Worm (Caenorhabditis elegans) whole organism, L4 larva: ENCODE data around the gene alh-5.

ENCODE experiments used
- F49E8.2 ChIP-seq: sonication (generic microtip); optimal IDR thresholded peaks from 2 replicates; lab custom pipeline; 2016; ENCODE audit warnings: missing compliant biosample characterization, mild to moderate bottlenecking, missing genetic modification characterization, borderline replicate concordance
- ceh-82 ChIP-seq: sonication (generic microtip); optimal IDR thresholded peaks from 2 replicates; lab custom pipeline; 2017; ENCODE audit warnings: missing biosample characterization, missing genetic modification characterization
- daf-16 ChIP-seq, 3 experiments: sonication (generic microtip); optimal IDR thresholded peaks; 2 replicates each; lab custom pipeline; 2016 to 2017; ENCODE audit warnings: missing genetic modification characterization in 3 of 3, missing genetic modification reagents in 3 of 3, mild to moderate bottlenecking in 2 of 3, missing compliant biosample characterization in 2 of 3, missing biosample characterization in 1 of 3, moderate library complexity in 1 of 3
- tag-97 ChIP-seq: fragments of 200-800 bp; sonication (Bioruptor generic); IDR thresholded peaks from 2 replicates; pipeline ENCODE4 v1.3.6; 2022; ENCODE audit warnings: missing genetic modification characterization, missing compliant biosample characterization
- unc-130 ChIP-seq: sonication (generic microtip); optimal IDR thresholded peaks from 2 replicates; lab custom pipeline; 2016; ENCODE audit warnings: missing genetic modification reagents, missing genetic modification characterization, missing compliant biosample characterization

DNA sequence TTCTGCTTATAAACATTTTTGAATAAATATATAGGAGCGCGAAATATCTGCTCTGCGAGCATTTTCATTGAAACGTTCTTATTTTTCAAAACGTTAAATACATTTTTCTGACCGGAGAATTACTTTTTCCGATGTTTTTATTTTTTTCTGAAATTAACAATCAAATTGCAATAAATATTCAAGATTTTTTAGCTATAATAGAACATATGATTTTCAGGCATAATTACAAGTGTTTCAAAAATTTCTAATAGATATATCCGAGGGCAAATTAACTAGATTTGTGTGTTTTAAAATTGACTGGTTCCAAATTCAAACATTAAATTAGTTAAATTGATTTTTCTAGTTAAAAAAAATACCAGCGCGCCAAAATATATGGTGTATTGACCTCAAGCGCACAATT, 20.4 kb downstream of the alh-5 start, which contains the start of gene T08B1.4:
- TF ChIP-seq unc-130 (no peak), tag-97 (GFP tag; lab: Robert Waterston, UW) (no peak), daf-16 (GFP tag; optimal IDR thresholded peaks at IDR 0.05; lab: Kevin White, UChicago) (no peak), daf-16 (tag; optimal IDR thresholded peaks at IDR 0.05; lab: Kevin White, UChicago) (no peak), F49E8.2 (tag; lab: Kevin White, UChicago) (no peak), ceh-82 (tag; lab: Kevin White, UChicago) (no peak)
